Worm (Caenorhabditis elegans) whole organism, mixed stage, embryonic: ENCODE data around the gene noca-1.
A peak's percentile ranks its signal among the peaks of the same experiment; 100 is the strongest.

Experiments
- M03D4.4 ChIP-seq: sonication (generic microtip); optimal IDR thresholded peaks from 2 replicates; lab custom pipeline; 2017; ENCODE audit warnings: mild to moderate bottlenecking, missing genetic modification characterization, missing compliant biosample characterization
- bed-3 ChIP-seq: fragments of 200-800 bp; sonication (Bioruptor generic); optimal IDR thresholded peaks from 3 replicates; lab custom pipeline; 2018; ENCODE audit warnings: mild to moderate bottlenecking, missing genetic modification characterization, moderate library complexity, missing compliant biosample characterization
- blmp-1 ChIP-seq: fragments of 150-350 bp; optimal IDR thresholded peaks from 2 replicates; lab custom pipeline; 2014; ENCODE audit warnings: missing biosample characterization, missing genetic modification characterization
- ceh-39 ChIP-seq: fragments of 150-350 bp; optimal IDR thresholded peaks from 2 replicates; lab custom pipeline; 2014; ENCODE audit warnings: missing biosample characterization, missing genetic modification characterization
- ceh-43 ChIP-seq: fragments of 200-800 bp; sonication (Bioruptor generic); optimal IDR thresholded peaks from 2 replicates; lab custom pipeline; 2018; ENCODE audit warnings: mild to moderate bottlenecking, missing genetic modification characterization, moderate library complexity, missing compliant biosample characterization
- ceh-83 ChIP-seq: fragments of 200-800 bp; sonication (Bioruptor generic); optimal IDR thresholded peaks from 2 replicates; lab custom pipeline; 2018; ENCODE audit warnings: mild to moderate bottlenecking, missing genetic modification characterization, missing compliant biosample characterization
- ces-1 ChIP-seq: fragments of 150-350 bp; optimal IDR thresholded peaks from 2 replicates; lab custom pipeline; 2014; ENCODE audit warnings: missing biosample characterization, missing genetic modification reagents, missing genetic modification characterization
- cnd-1 ChIP-seq: fragments of 200-800 bp; sonication (Bioruptor generic); optimal IDR thresholded peaks from 2 replicates; lab custom pipeline; 2018; ENCODE audit warnings: mild to moderate bottlenecking, missing genetic modification characterization, missing compliant biosample characterization
- drap-1 ChIP-seq: fragments of 200-800 bp; sonication (Bioruptor generic); optimal IDR thresholded peaks from 3 replicates; lab custom pipeline; 2018; ENCODE audit warnings: mild to moderate bottlenecking, missing genetic modification characterization, missing compliant biosample characterization
- elt-1 ChIP-seq: sonication (generic microtip); optimal IDR thresholded peaks from 2 replicates; lab custom pipeline; 2017; ENCODE audit warnings: missing genetic modification characterization, mild to moderate bottlenecking, missing compliant biosample characterization, antibody characterized with exemption, moderate library complexity, borderline replicate concordance; ENCODE audit not compliant: insufficient read depth
- flh-1 ChIP-seq: fragments of 200-800 bp; sonication (Bioruptor generic); optimal IDR thresholded peaks from 2 replicates; lab custom pipeline; 2018; ENCODE audit warnings: mild to moderate bottlenecking, missing genetic modification characterization, moderate library complexity, missing compliant biosample characterization
- ham-2 ChIP-seq: fragments of 200-800 bp; sonication (Bioruptor generic); optimal IDR thresholded peaks from 2 replicates; lab custom pipeline; 2018; ENCODE audit warnings: mild to moderate bottlenecking, missing genetic modification characterization, missing compliant biosample characterization
- hlh-1 ChIP-seq: fragments of 150-350 bp; optimal IDR thresholded peaks from 2 replicates; lab custom pipeline; 2014; ENCODE audit warnings: missing biosample characterization, missing genetic modification reagents, missing genetic modification characterization
- lin-13 ChIP-seq: fragments of 150-350 bp; optimal IDR thresholded peaks from 2 replicates; lab custom pipeline; 2014; ENCODE audit warnings: missing biosample characterization, missing genetic modification characterization
- lin-32 ChIP-seq: fragments of 200-800 bp; sonication (Bioruptor generic); optimal IDR thresholded peaks from 2 replicates; lab custom pipeline; 2018; ENCODE audit warnings: mild to moderate bottlenecking, missing genetic modification characterization, missing compliant biosample characterization
- lsy-2 ChIP-seq: fragments of 150-350 bp; optimal IDR thresholded peaks from 2 replicates; lab custom pipeline; 2014; ENCODE audit warnings: missing biosample characterization, missing genetic modification characterization
- mab-5 ChIP-seq: fragments of 150-350 bp; optimal IDR thresholded peaks from 2 replicates; lab custom pipeline; 2014; ENCODE audit warnings: missing biosample characterization, missing genetic modification characterization
- mep-1 ChIP-seq: fragments of 150-350 bp; optimal IDR thresholded peaks from 2 replicates; lab custom pipeline; 2017; ENCODE audit warnings: missing biosample characterization, missing genetic modification reagents, missing genetic modification characterization, inconsistent platforms
- mls-2 ChIP-seq: sonication (generic microtip); optimal IDR thresholded peaks from 2 replicates; lab custom pipeline; 2016; ENCODE audit warnings: mild to moderate bottlenecking, missing genetic modification characterization, moderate library complexity, missing compliant biosample characterization
- nhr-12 ChIP-seq: fragments of 150-350 bp; optimal IDR thresholded peaks from 2 replicates; lab custom pipeline; 2014; ENCODE audit warnings: missing biosample characterization, missing genetic modification characterization
- nhr-2 ChIP-seq: fragments of 150-350 bp; optimal IDR thresholded peaks from 2 replicates; lab custom pipeline; 2014; ENCODE audit warnings: missing biosample characterization, missing genetic modification characterization
- nhr-237 ChIP-seq: fragments of 150-350 bp; optimal IDR thresholded peaks from 2 replicates; lab custom pipeline; 2014; ENCODE audit warnings: missing biosample characterization, missing genetic modification characterization
- nhr-28 ChIP-seq: fragments of 150-350 bp; optimal IDR thresholded peaks from 2 replicates; lab custom pipeline; 2014; ENCODE audit warnings: missing biosample characterization, missing genetic modification characterization
- nhr-76 ChIP-seq: sonication (generic microtip); optimal IDR thresholded peaks from 2 replicates; lab custom pipeline; 2017; ENCODE audit warnings: missing biosample characterization, missing genetic modification characterization
- pha-4 ChIP-seq: fragments of 150-350 bp; optimal IDR thresholded peaks from 2 replicates; lab custom pipeline; 2018; ENCODE audit warnings: missing biosample characterization, missing genetic modification reagents, missing genetic modification characterization
- sem-2 ChIP-seq: fragments of 200-800 bp; sonication (Bioruptor generic); optimal IDR thresholded peaks from 2 replicates; lab custom pipeline; 2018; ENCODE audit warnings: mild to moderate bottlenecking, missing genetic modification characterization, missing compliant biosample characterization
- snpc-4 ChIP-seq: fragments of 150-350 bp; optimal IDR thresholded peaks from 2 replicates; lab custom pipeline; 2014; ENCODE audit warnings: missing biosample characterization, missing genetic modification characterization
- sptf-1 ChIP-seq: sonication (generic microtip); optimal IDR thresholded peaks from 2 replicates; lab custom pipeline; 2017; ENCODE audit warnings: mild to moderate bottlenecking, missing genetic modification characterization, moderate library complexity, missing compliant biosample characterization
- tbx-8 ChIP-seq: fragments of 200-800 bp; sonication (Bioruptor generic); optimal IDR thresholded peaks from 2 replicates; lab custom pipeline; 2018; ENCODE audit warnings: mild to moderate bottlenecking, missing genetic modification characterization, moderate library complexity, missing compliant biosample characterization
- unc-120 ChIP-seq: sonication (generic microtip); optimal IDR thresholded peaks from 2 replicates; lab custom pipeline; 2017; ENCODE audit warnings: missing genetic modification characterization, missing compliant biosample characterization; ENCODE audit not compliant: poor library complexity, severe bottlenecking
- unc-39 ChIP-seq: fragments of 150-350 bp; optimal IDR thresholded peaks from 2 replicates; lab custom pipeline; 2014; ENCODE audit warnings: missing biosample characterization, missing genetic modification characterization
- unc-62 ChIP-seq: fragments of 150-350 bp; optimal IDR thresholded peaks from 2 replicates; lab custom pipeline; 2014; ENCODE audit warnings: missing biosample characterization, missing genetic modification reagents, missing genetic modification characterization
- zip-8 ChIP-seq: fragments of 150-350 bp; optimal IDR thresholded peaks from 2 replicates; lab custom pipeline; 2014; ENCODE audit warnings: missing biosample characterization, missing genetic modification characterization

The noca-1 gene

DNA sequence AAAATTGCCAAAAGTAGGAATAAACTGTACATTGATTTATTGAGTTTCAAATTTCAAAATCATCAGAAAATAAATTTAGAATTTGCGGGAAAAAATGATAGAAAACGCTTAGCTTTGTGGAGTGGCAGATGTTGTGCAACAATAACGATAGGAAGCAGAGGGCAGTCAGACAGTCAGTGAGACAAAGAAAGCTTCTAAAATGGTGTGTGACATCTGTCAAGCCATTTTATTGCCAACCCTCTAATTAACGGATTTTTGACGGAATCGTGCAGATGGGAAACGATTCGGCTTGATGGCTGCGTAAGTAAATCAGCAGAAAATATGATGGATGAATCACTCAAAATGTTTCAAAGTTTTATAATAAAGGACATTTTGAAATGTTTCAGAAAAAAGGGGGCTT, 32.6 kb upstream of the noca-1 start, which contains the start of gene max-1:
max-1 (minus strand) TSS at position 124 of the 400 bp plus-strand sequence.
- TF ChIP-seq lin-32: peak; percentile 91
- TF ChIP-seq cnd-1: peak; percentile 73
- TF ChIP-seq hlh-1 (tag; lab: Kevin White, UChicago): no peak
- peak; percentile 9 for TF ChIP-seq ces-1
- TF ChIP-seq unc-62 (GFP tag; lab: Kevin White, UChicago): peak; percentile 66
- no peak for TF ChIP-seq blmp-1 (tag; lab: Kevin White, UChicago)
- no peak for TF ChIP-seq mls-2 (tag; lab: Kevin White, UChicago)

DNA sequence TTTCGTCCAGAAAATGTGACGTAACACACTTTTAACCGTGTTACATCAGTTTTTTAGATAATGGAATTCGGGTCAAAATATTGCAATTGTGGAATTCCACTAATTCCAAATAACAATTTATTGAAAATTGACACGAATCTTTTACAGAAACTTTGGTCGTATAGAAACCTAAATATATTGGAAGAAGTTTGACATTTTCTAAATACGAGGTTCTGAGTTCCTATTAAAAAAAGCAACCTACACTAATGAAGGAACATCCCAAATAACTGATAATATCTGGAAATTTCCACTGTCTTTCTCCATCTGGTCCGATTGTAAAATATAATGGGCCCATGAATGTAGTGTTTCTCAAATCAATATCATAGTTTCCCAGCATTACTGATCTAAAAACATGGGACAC, 31.5 kb upstream of the noca-1 start:
- no peak for TF ChIP-seq tbx-8 (GFP tag; lab: Kevin White, UChicago)
- no peak for TF ChIP-seq elt-1
- TF ChIP-seq zip-8: peak; percentile 57
- no peak for TF ChIP-seq drap-1 (GFP tag; lab: Kevin White, UChicago)

DNA sequence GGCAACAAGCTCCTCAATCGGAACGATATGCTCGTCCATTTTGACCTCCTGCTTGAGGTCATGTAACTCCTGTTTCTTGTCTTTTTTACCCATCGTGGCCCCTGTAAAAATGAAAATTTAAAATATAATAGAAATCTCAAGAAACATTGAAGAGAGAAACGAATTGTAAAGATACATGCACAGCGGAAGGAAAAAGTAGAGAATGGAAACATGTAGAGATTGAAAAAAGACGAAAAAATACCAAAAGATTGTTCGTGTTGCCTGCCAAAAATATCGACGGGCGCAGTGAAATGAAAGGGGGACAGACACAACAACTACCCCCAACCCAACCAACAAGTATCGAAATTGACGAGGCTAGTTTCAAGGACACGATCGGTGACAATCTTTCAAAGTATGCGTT, 22.8 kb upstream of the noca-1 start, which contains the start of gene eat-6:
eat-6 (minus strand) TSS at position 101 of the 400 bp plus-strand sequence.
- TF ChIP-seq flh-1 (GFP tag; lab: Kevin White, UChicago): no peak
- no peak for TF ChIP-seq ceh-43 (GFP tag; lab: Kevin White, UChicago)
- TF ChIP-seq zip-8: no peak
- no peak for TF ChIP-seq lsy-2 (tag; lab: Kevin White, UChicago)
- no peak for TF ChIP-seq nhr-76 (tag; lab: Kevin White, UChicago)
- no peak for TF ChIP-seq sem-2 (GFP tag; lab: Kevin White, UChicago)
- no peak for TF ChIP-seq ceh-83 (GFP tag; lab: Kevin White, UChicago)
- TF ChIP-seq nhr-2 (tag; lab: Kevin White, UChicago): no peak
- no peak for TF ChIP-seq sptf-1 (tag; lab: Kevin White, UChicago)
- TF ChIP-seq ces-1: no peak
- TF ChIP-seq ham-2 (GFP tag; lab: Kevin White, UChicago): no peak
- TF ChIP-seq lin-32: no peak
- TF ChIP-seq nhr-28 (tag; lab: Kevin White, UChicago): no peak
- no peak for TF ChIP-seq mep-1 (tag; lab: Kevin White, UChicago)
- TF ChIP-seq nhr-12: no peak
- no peak for TF ChIP-seq ceh-39
- no peak for TF ChIP-seq mab-5 (tag; lab: Kevin White, UChicago)

DNA sequence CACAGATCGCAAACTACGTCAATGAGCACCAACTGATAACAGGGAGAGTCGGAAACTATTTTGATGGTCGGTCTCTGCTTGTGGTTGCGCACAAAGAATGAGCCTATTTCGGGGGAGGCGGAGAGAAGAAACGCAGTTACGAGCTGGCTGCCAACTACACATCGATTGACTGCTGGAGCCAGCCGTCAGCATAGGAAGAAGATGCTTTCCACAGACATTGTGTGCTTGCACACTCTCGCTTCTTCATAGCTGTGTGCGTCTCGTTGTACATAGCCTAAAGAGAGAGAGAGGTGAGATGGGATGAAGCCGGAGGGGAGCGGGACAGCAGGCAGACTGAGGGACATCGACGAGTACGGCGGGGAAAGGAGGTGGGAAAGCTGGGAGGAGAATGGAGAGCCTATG, 22.3 kb upstream of the noca-1 start:
- TF ChIP-seq ces-1 (peak; percentile 54), nhr-2 (tag; lab: Kevin White, UChicago) (no peak), nhr-12 (no peak), mep-1 (tag; lab: Kevin White, UChicago) (peak; percentile 33), hlh-1 (tag; lab: Kevin White, UChicago) (peak; percentile 80), unc-120 (tag; lab: Kevin White, UChicago) (peak; percentile 91), cnd-1 (no peak), ceh-83 (GFP tag; lab: Kevin White, UChicago) (peak; percentile 70), bed-3 (GFP tag; lab: Kevin White, UChicago) (no peak), drap-1 (GFP tag; lab: Kevin White, UChicago) (peak; percentile 30), sptf-1 (tag; lab: Kevin White, UChicago) (peak; percentile 29), ham-2 (GFP tag; lab: Kevin White, UChicago) (peak; percentile 54), tbx-8 (GFP tag; lab: Kevin White, UChicago) (no peak), nhr-237 (tag; lab: Kevin White, UChicago) (peak; percentile 18), snpc-4 (no peak), unc-39 (tag; lab: Kevin White, UChicago) (no peak), pha-4 (tag; lab: Kevin White, UChicago) (peak; percentile 62), M03D4.4 (tag; lab: Kevin White, UChicago) (peak; percentile 49)

DNA sequence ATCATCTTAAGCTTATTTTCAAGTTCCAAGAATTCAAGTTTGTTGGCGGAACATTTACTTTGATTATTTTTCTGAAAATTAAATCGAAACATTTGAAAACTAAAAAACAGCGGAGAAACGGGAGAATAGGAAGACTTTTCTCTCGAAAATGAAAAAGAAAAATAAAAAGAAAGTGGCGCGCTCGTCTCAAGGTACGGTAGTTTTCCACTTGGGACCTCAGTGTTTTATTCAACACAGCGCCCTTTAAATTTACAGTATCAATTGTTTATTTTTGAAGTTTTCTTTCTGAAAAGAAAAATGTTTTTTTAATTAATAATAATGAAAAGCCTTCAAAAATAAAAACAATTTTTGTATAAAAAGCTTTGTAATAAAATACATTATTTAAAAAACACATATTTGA, 21.2 kb upstream of the noca-1 start:
- TF ChIP-seq blmp-1 (tag; lab: Kevin White, UChicago) (no peak), nhr-12 (no peak), nhr-2 (tag; lab: Kevin White, UChicago) (no peak), ceh-83 (GFP tag; lab: Kevin White, UChicago) (no peak), unc-62 (GFP tag; lab: Kevin White, UChicago) (no peak), snpc-4 (no peak), lin-32 (no peak), unc-39 (tag; lab: Kevin White, UChicago) (no peak), lin-13 (tag; lab: Kevin White, UChicago) (no peak), hlh-1 (tag; lab: Kevin White, UChicago) (no peak), nhr-237 (tag; lab: Kevin White, UChicago) (no peak), lsy-2 (tag; lab: Kevin White, UChicago) (no peak), drap-1 (GFP tag; lab: Kevin White, UChicago) (no peak)
